Worm (Caenorhabditis elegans) whole organism, L3 larva: ENCODE data around the gene elp-1.

Source experiments
- R02D3.7 ChIP-seq: fragments of 150-350 bp; optimal IDR thresholded peaks from 2 replicates; lab custom pipeline; 2014; ENCODE audit warnings: missing biosample characterization, missing genetic modification characterization
- ZK546.5 ChIP-seq: sonication (generic microtip); optimal IDR thresholded peaks from 2 replicates; lab custom pipeline; 2017; ENCODE audit warnings: missing biosample characterization, missing genetic modification characterization
- aly-2 ChIP-seq: fragments of 150-350 bp; optimal IDR thresholded peaks from 2 replicates; lab custom pipeline; 2014; ENCODE audit warnings: missing biosample characterization, missing genetic modification characterization
- ama-1 ChIP-seq: fragments of 150-350 bp; optimal IDR thresholded peaks from 2 replicates; lab custom pipeline; 2018
- ceh-16 ChIP-seq: sonication (generic microtip); optimal IDR thresholded peaks from 2 replicates; lab custom pipeline; 2017; ENCODE audit warnings: missing biosample characterization, missing genetic modification characterization
- ceh-28 ChIP-seq: fragments of 150-350 bp; optimal IDR thresholded peaks from 2 replicates; lab custom pipeline; 2014; ENCODE audit warnings: missing biosample characterization, missing genetic modification reagents, missing genetic modification characterization
- ceh-82 ChIP-seq: fragments of 150-350 bp; optimal IDR thresholded peaks from 2 replicates; lab custom pipeline; 2014; ENCODE audit warnings: missing biosample characterization, missing genetic modification characterization
- ceh-9 ChIP-seq: sonication (generic microtip); optimal IDR thresholded peaks from 2 replicates; lab custom pipeline; 2018; ENCODE audit warnings: missing biosample characterization, missing genetic modification characterization
- daf-12 ChIP-seq: fragments of 150-350 bp; optimal IDR thresholded peaks from 2 replicates; lab custom pipeline; 2014; ENCODE audit warnings: missing biosample characterization, missing genetic modification reagents, missing genetic modification characterization
- egl-5 ChIP-seq: fragments of 150-350 bp; optimal IDR thresholded peaks from 2 replicates; lab custom pipeline; 2017; ENCODE audit warnings: missing biosample characterization, missing genetic modification reagents, missing genetic modification characterization, inconsistent platforms
- elt-2 ChIP-seq: sonication (generic microtip); optimal IDR thresholded peaks from 2 replicates; lab custom pipeline; 2016; ENCODE audit warnings: missing genetic modification reagents, mild to moderate bottlenecking, missing genetic modification characterization, missing compliant biosample characterization
- elt-3 ChIP-seq, 3 experiments: fragments of 150-350 bp in 1 of 3; sonication (generic microtip) in 2 of 3; optimal IDR thresholded peaks; 2 replicates in 2 of 3; 4 replicates in 1 of 3; lab custom pipeline; 2014 to 2017; ENCODE audit warnings: missing biosample characterization in 3 of 3, missing genetic modification characterization in 3 of 3
- eor-1 ChIP-seq, 2 experiments: fragments of 150-350 bp; optimal IDR thresholded peaks; 2 replicates each; lab custom pipeline; 2014 to 2018; ENCODE audit warnings: missing biosample characterization in 2 of 2, missing genetic modification characterization in 2 of 2
- fkh-2 ChIP-seq: fragments of 150-350 bp; optimal IDR thresholded peaks from 2 replicates; lab custom pipeline; 2014; ENCODE audit warnings: missing biosample characterization, missing genetic modification reagents, missing genetic modification characterization
- fos-1 ChIP-seq: fragments of 150-350 bp; optimal IDR thresholded peaks from 2 replicates; lab custom pipeline; 2014; ENCODE audit warnings: missing biosample characterization, missing genetic modification characterization
- hmg-11 ChIP-seq: sonication (generic microtip); optimal IDR thresholded peaks from 2 replicates; lab custom pipeline; 2016; ENCODE audit warnings: missing genetic modification characterization, missing compliant biosample characterization
- lin-15B ChIP-seq: fragments of 150-350 bp; optimal IDR thresholded peaks from 2 replicates; lab custom pipeline; 2014; ENCODE audit warnings: missing biosample characterization, missing genetic modification characterization
- lin-39 ChIP-seq: fragments of 150-350 bp; optimal IDR thresholded peaks from 2 replicates; lab custom pipeline; 2018; ENCODE audit warnings: missing biosample characterization, missing genetic modification reagents, missing genetic modification characterization
- lsy-12 ChIP-seq: sonication (generic microtip); optimal IDR thresholded peaks from 2 replicates; lab custom pipeline; 2016; ENCODE audit warnings: mild to moderate bottlenecking, missing genetic modification characterization, missing compliant biosample characterization
- mdl-1 ChIP-seq: fragments of 150-350 bp; optimal IDR thresholded peaks from 2 replicates; lab custom pipeline; 2014; ENCODE audit warnings: missing biosample characterization, missing genetic modification characterization
- nfya-1 ChIP-seq: sonication (generic microtip); optimal IDR thresholded peaks from 2 replicates; lab custom pipeline; 2017; ENCODE audit warnings: missing genetic modification characterization, mild to moderate bottlenecking, missing compliant biosample characterization, antibody characterized with exemption, moderate library complexity; ENCODE audit not compliant: insufficient read depth
- nhr-11 ChIP-seq: fragments of 150-350 bp; optimal IDR thresholded peaks from 2 replicates; lab custom pipeline; 2014; ENCODE audit warnings: missing biosample characterization, missing genetic modification characterization
- nhr-12 ChIP-seq: fragments of 150-350 bp; optimal IDR thresholded peaks from 2 replicates; lab custom pipeline; 2014; ENCODE audit warnings: missing biosample characterization, missing genetic modification characterization
- nhr-23 ChIP-seq: fragments of 150-350 bp; optimal IDR thresholded peaks from 2 replicates; lab custom pipeline; 2014; ENCODE audit warnings: missing biosample characterization, missing genetic modification reagents, missing genetic modification characterization
- nhr-237 ChIP-seq: fragments of 150-350 bp; optimal IDR thresholded peaks from 2 replicates; lab custom pipeline; 2014; ENCODE audit warnings: missing biosample characterization, missing genetic modification characterization
- nhr-25 ChIP-seq: sonication (generic microtip); optimal IDR thresholded peaks from 2 replicates; lab custom pipeline; 2017; ENCODE audit warnings: missing biosample characterization, missing genetic modification characterization
- nhr-28 ChIP-seq: fragments of 150-350 bp; optimal IDR thresholded peaks from 2 replicates; lab custom pipeline; 2014; ENCODE audit warnings: missing biosample characterization, missing genetic modification characterization
- nhr-43 ChIP-seq: sonication (generic microtip); optimal IDR thresholded peaks from 2 replicates; lab custom pipeline; 2016; ENCODE audit warnings: mild to moderate bottlenecking, missing genetic modification characterization, missing compliant biosample characterization; ENCODE audit not compliant: poor library complexity, severe bottlenecking
- nhr-67 ChIP-seq: fragments of 150-350 bp; optimal IDR thresholded peaks from 2 replicates; lab custom pipeline; 2014; ENCODE audit warnings: missing biosample characterization, missing genetic modification characterization
- nhr-76 ChIP-seq: fragments of 150-350 bp; sonication (generic microtip); optimal IDR thresholded peaks from 5 replicates; lab custom pipeline; 2014; ENCODE audit warnings: missing biosample characterization, missing genetic modification characterization
- pha-4 ChIP-seq: fragments of 150-350 bp; optimal IDR thresholded peaks from 2 replicates; lab custom pipeline; 2014; ENCODE audit warnings: missing biosample characterization, missing genetic modification reagents, missing genetic modification characterization
- pqm-1 ChIP-seq: fragments of 150-350 bp; optimal IDR thresholded peaks from 2 replicates; lab custom pipeline; 2017; ENCODE audit warnings: missing biosample characterization, missing genetic modification characterization, inconsistent platforms
- sea-2 ChIP-seq: fragments of 150-350 bp; sonication (generic microtip); optimal IDR thresholded peaks from 4 replicates; lab custom pipeline; 2014; ENCODE audit warnings: missing biosample characterization, missing genetic modification reagents, missing genetic modification characterization
- skn-1 ChIP-seq: fragments of 150-350 bp; optimal IDR thresholded peaks from 2 replicates; lab custom pipeline; 2014; ENCODE audit warnings: missing biosample characterization, missing genetic modification characterization
- snpc-4 ChIP-seq: fragments of 150-350 bp; optimal IDR thresholded peaks from 2 replicates; lab custom pipeline; 2014; ENCODE audit warnings: missing biosample characterization, missing genetic modification characterization
- tbx-2 ChIP-seq: sonication (generic microtip); optimal IDR thresholded peaks from 2 replicates; lab custom pipeline; 2016; ENCODE audit warnings: mild to moderate bottlenecking, missing genetic modification characterization, missing compliant biosample characterization
- unc-39 ChIP-seq: sonication (generic microtip); optimal IDR thresholded peaks from 4 replicates; lab custom pipeline; 2017; ENCODE audit warnings: missing biosample characterization, missing genetic modification characterization
- unc-62 ChIP-seq: fragments of 150-350 bp; sonication (generic microtip); optimal IDR thresholded peaks from 4 replicates; lab custom pipeline; 2014; ENCODE audit warnings: missing biosample characterization, missing genetic modification reagents, missing genetic modification characterization
- zag-1 ChIP-seq: fragments of 150-350 bp; optimal IDR thresholded peaks from 2 replicates; lab custom pipeline; 2014; ENCODE audit warnings: missing biosample characterization, missing genetic modification characterization
- ztf-11 ChIP-seq: fragments of 150-350 bp; optimal IDR thresholded peaks from 2 replicates; lab custom pipeline; 2014; ENCODE audit warnings: missing biosample characterization, missing genetic modification characterization

The elp-1 gene

DNA sequence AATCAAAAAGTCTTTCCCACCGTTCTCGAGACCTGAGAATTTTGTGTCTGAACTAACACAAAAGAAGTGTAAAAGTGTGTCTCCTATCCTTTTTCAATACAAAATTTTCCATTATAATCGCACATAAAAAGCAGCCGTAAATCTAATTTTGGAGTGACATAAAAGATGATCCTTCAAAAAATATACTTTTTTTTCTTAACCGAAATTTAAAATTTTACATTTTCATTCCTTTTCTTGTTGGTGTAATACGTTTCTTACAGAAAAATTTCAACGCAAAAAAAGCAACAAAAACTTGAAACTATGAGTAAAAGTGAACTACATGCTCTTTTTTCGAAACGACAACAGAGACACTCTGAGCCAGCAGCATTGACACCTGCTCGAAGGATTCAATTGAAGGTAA is 37.1 kb upstream of the elp-1 start, which contains the start of gene Y44A6D.6:
TSS of gene Y44A6D.6 (plus strand) at position 301 of the 400 bp plus-strand sequence.
- TF ChIP-seq unc-62 (GFP tag; lab: Kevin White, UChicago) (no peak), nhr-67 (tag; lab: Kevin White, UChicago) (no peak), ceh-82 (tag; lab: Kevin White, UChicago) (no peak), nfya-1 (tag; lab: Kevin White, UChicago) (no peak), daf-12 (tag; lab: Kevin White, UChicago) (no peak), nhr-237 (tag; lab: Kevin White, UChicago) (no peak), nhr-43 (no peak), nhr-28 (no peak), ZK546.5 (tag; lab: Kevin White, UChicago) (no peak), nhr-76 (tag; lab: Kevin White, UChicago) (no peak), fkh-2 (tag; lab: Kevin White, UChicago) (no peak), ama-1 (no peak), ceh-28 (tag; lab: Kevin White, UChicago) (no peak)

- TF ChIP-seq snpc-4 (tag; lab: Kevin White, UChicago), result peak; percentile 73
These were observed 33.5 kb upstream of the elp-1 start for ce11 chrV:20803464-20803863.

- TF ChIP-seq nhr-12 (no peak), elt-3 (tag; optimal IDR thresholded peaks at IDR 0.05; lab: Kevin White, UChicago) (no peak), ceh-82 (tag; lab: Kevin White, UChicago) (no peak), lin-15B (no peak), ceh-16 (no peak), nhr-76 (tag; lab: Kevin White, UChicago) (no peak), lsy-12 (tag; lab: Kevin White, UChicago) (no peak), hmg-11 (tag; lab: Kevin White, UChicago) (no peak), nhr-23 (tag; lab: Kevin White, UChicago) (no peak), fos-1 (tag; lab: Kevin White, UChicago) (no peak)
These were observed 32.9 kb upstream of the elp-1 start, which contains the start of gene Y44A6D.5 for ce11 chrV:20802906-20803305. Y44A6D.5 (minus strand) TSS chrV:20803006.

ce11 chrV:20797918-20798317 is 28.0 kb upstream of the elp-1 start, which contains the start of gene sdf-9:
sdf-9 (plus strand) TSS chrV:20798218.
- TF ChIP-seq aly-2 (tag; lab: Kevin White, UChicago) (no peak), egl-5 (tag; lab: Kevin White, UChicago) (no peak), sea-2 (GFP tag; lab: Kevin White, UChicago) (no peak), mdl-1 (tag; lab: Kevin White, UChicago) (no peak), zag-1 (tag; lab: Kevin White, UChicago) (no peak), ama-1 (no peak), lin-39 (tag; lab: Kevin White, UChicago) (no peak), pha-4 (tag; lab: Kevin White, UChicago) (no peak), elt-3 (tag; optimal IDR thresholded peaks at IDR 0.05; lab: Kevin White, UChicago) (no peak), elt-2 (tag; lab: Kevin White, UChicago) (no peak), pqm-1 (tag; lab: Kevin White, UChicago) (no peak), nfya-1 (tag; lab: Kevin White, UChicago) (no peak), ZK546.5 (tag; lab: Kevin White, UChicago) (no peak), R02D3.7 (tag; lab: Kevin White, UChicago) (no peak), nhr-43 (no peak), fos-1 (tag; lab: Kevin White, UChicago) (no peak), skn-1 (tag; lab: Kevin White, UChicago) (no peak), tbx-2 (tag; lab: Kevin White, UChicago) (no peak)

ce11 chrV:20793761-20794160 is 23.8 kb upstream of the elp-1 start:
- TF ChIP-seq elt-2 (tag; lab: Kevin White, UChicago) (peak; percentile 53), nfya-1 (tag; lab: Kevin White, UChicago) (peak; percentile 42), snpc-4 (tag; lab: Kevin White, UChicago) (no peak), nhr-67 (tag; lab: Kevin White, UChicago) (no peak), nhr-25 (tag; lab: Kevin White, UChicago) (no peak), aly-2 (tag; lab: Kevin White, UChicago) (no peak), nhr-11 (no peak), ceh-9 (tag; lab: Kevin White, UChicago) (no peak), unc-39 (tag; lab: Kevin White, UChicago) (no peak), fkh-2 (tag; lab: Kevin White, UChicago) (no peak), pha-4 (tag; lab: Kevin White, UChicago) (no peak), eor-1 (tag; optimal IDR thresholded peaks at IDR 0.05; lab: Kevin White, UChicago) (no peak), nhr-76 (tag; lab: Kevin White, UChicago) (no peak), pqm-1 (tag; lab: Kevin White, UChicago) (no peak), fos-1 (tag; lab: Kevin White, UChicago) (no peak), ztf-11 (tag; lab: Kevin White, UChicago) (no peak), elt-3 (tag; optimal IDR thresholded peaks at IDR 0.05; lab: Kevin White, UChicago) (no peak), lin-39 (tag; lab: Kevin White, UChicago) (peak; percentile 45)
